Worm (Caenorhabditis elegans): ENCODE data around the gene F40G9.19.
A peak's percentile ranks its signal among the peaks of the same experiment; 100 is the strongest.

F40G9.19 gene

ce11 chrIII:182080-182479 lies 8.5 kb downstream of the F40G9.19 start, which contains the start of gene F40G9.15:
Gene F40G9.15, plus strand, starts transcription at chrIII:182380.
- TF ChIP-seq hlh-8 (tag; optimal IDR thresholded peaks at IDR 0.05), result no peak
- no peak for TF ChIP-seq rnt-1 (tag; optimal IDR thresholded peaks at IDR 0.05)
- no peak for TF ChIP-seq fkh-10 (GFP tag; optimal IDR thresholded peaks at IDR 0.05)
- no peak for TF ChIP-seq eyg-1 (tag; optimal IDR thresholded peaks at IDR 0.05)
- no peak for TF ChIP-seq ceh-9 (tag; optimal IDR thresholded peaks at IDR 0.05)
- TF ChIP-seq hlh-30 (tag; optimal IDR thresholded peaks at IDR 0.05; ENCODE audit: insufficient read depth), result no peak
- TF ChIP-seq npax-4 (tag; optimal IDR thresholded peaks at IDR 0.05), result no peak
- no peak for TF ChIP-seq fkh-6 (tag; optimal IDR thresholded peaks at IDR 0.05)
- TF ChIP-seq elt-4 (tag; optimal IDR thresholded peaks at IDR 0.05), result no peak
- no peak for TF ChIP-seq pax-1 (tag; optimal IDR thresholded peaks at IDR 0.05)
- TF ChIP-seq K02D7.2 (tag; optimal IDR thresholded peaks at IDR 0.05), result no peak
- TF ChIP-seq hlh-15 (tag; optimal IDR thresholded peaks at IDR 0.05), result no peak
- TF ChIP-seq K09A11.1 (tag; optimal IDR thresholded peaks at IDR 0.05; ENCODE audit: insufficient read depth), result no peak
- no peak for TF ChIP-seq ceh-6 (GFP tag; optimal IDR thresholded peaks at IDR 0.05)
- no peak for TF ChIP-seq ama-1 (optimal IDR thresholded peaks at IDR 0.05)
- TF ChIP-seq dmd-4 (tag; optimal IDR thresholded peaks at IDR 0.05; ENCODE audit: borderline replicate concordance), result no peak
- no peak for TF ChIP-seq hlh-6 (tag; optimal IDR thresholded peaks at IDR 0.05)

ce11 chrIII:183072-183471 lies 9.5 kb downstream of the F40G9.19 start:
- TF ChIP-seq dmd-4 (tag; optimal IDR thresholded peaks at IDR 0.05; ENCODE audit: borderline replicate concordance) (no peak), elt-2 (tag; optimal IDR thresholded peaks at IDR 0.05) (peak; percentile 70)

ce11 chrIII:184335-184734 lies 10.7 kb downstream of the F40G9.19 start:
- no peak for TF ChIP-seq ceh-30 (tag; optimal IDR thresholded peaks at IDR 0.05)
- TF ChIP-seq C38D4.7 (GFP tag; optimal IDR thresholded peaks at IDR 0.05), result no peak
- no peak for TF ChIP-seq ahr-1 (tag; optimal IDR thresholded peaks at IDR 0.05)
- TF ChIP-seq ets-4 (tag; optimal IDR thresholded peaks at IDR 0.05), result no peak
- TF ChIP-seq K02D7.2 (tag; optimal IDR thresholded peaks at IDR 0.05), result no peak
- TF ChIP-seq tbx-7 (tag; optimal IDR thresholded peaks at IDR 0.05), result no peak
- no peak for TF ChIP-seq hlh-8 (tag; optimal IDR thresholded peaks at IDR 0.05)
- TF ChIP-seq pqm-1 (tag; optimal IDR thresholded peaks at IDR 0.05), result no peak
- TF ChIP-seq nhr-11 (tag; optimal IDR thresholded peaks at IDR 0.05), result no peak
- TF ChIP-seq pha-2 (tag; optimal IDR thresholded peaks at IDR 0.05), result no peak
- TF ChIP-seq pag-3 (tag; optimal IDR thresholded peaks at IDR 0.05; ENCODE audit: borderline replicate concordance), result no peak

- TF ChIP-seq eyg-1 (tag; optimal IDR thresholded peaks at IDR 0.05) (no peak), pha-4 (tag; optimal IDR thresholded peaks at IDR 0.05) (no peak)
Measured at ce11 chrIII:187829-188228, 14.2 kb downstream of the F40G9.19 start, which contains the start of gene mxl-2. Gene mxl-2, minus strand, starts transcription at chrIII:188131.

ce11 chrIII:188426-188888 lies 14.9 kb downstream of the F40G9.19 start, which contains the start of gene ubc-20:
Gene ubc-20, plus strand, starts transcription at chrIII:188838.
- TF ChIP-seq zip-5 (tag; optimal IDR thresholded peaks at IDR 0.05) (no peak), ceh-48 (tag; optimal IDR thresholded peaks at IDR 0.05) (peak; percentile 53)

- TF ChIP-seq C38D4.7 (GFP tag; optimal IDR thresholded peaks at IDR 0.05) (no peak), odd-2 (tag; optimal IDR thresholded peaks at IDR 0.05) (no peak), ama-1 (optimal IDR thresholded peaks at IDR 0.05) (no peak), pqm-1 (tag; optimal IDR thresholded peaks at IDR 0.05) (no peak), ttx-3 (tag; optimal IDR thresholded peaks at IDR 0.05) (no peak), hlh-13 (GFP tag; optimal IDR thresholded peaks at IDR 0.05) (no peak), nfya-1 (tag; optimal IDR thresholded peaks at IDR 0.05) (no peak), madf-2 (tag; optimal IDR thresholded peaks at IDR 0.05) (no peak), zip-5 (tag; optimal IDR thresholded peaks at IDR 0.05) (no peak), unc-42 (tag; optimal IDR thresholded peaks at IDR 0.05) (no peak), sox-2 (GFP tag; IDR thresholded peaks at IDR 0.05) (no peak), unc-86 (tag; optimal IDR thresholded peaks at IDR 0.05) (no peak), ets-4 (tag; optimal IDR thresholded peaks at IDR 0.05) (no peak), ref-2 (tag; optimal IDR thresholded peaks at IDR 0.05) (no peak), ceh-31 (tag; optimal IDR thresholded peaks at IDR 0.05) (no peak), ceh-9 (tag; optimal IDR thresholded peaks at IDR 0.05) (no peak), ceh-2 (tag; optimal IDR thresholded peaks at IDR 0.05) (no peak), hlh-30 (tag; optimal IDR thresholded peaks at IDR 0.05; ENCODE audit: insufficient read depth) (no peak), F13H6.1 (tag; optimal IDR thresholded peaks at IDR 0.05) (no peak), unc-55 (GFP tag; optimal IDR thresholded peaks at IDR 0.05) (no peak)
Measured at ce11 chrIII:189280-189679, 15.7 kb downstream of the F40G9.19 start.
